Fruit fly (Drosophila melanogaster) whole organism, prepupa: ENCODE measurements around the gene CG32219.

Experiments used
- CG7368 ChIP-seq: fragments of 200-800 bp; sonication (Bioruptor generic); optimal IDR thresholded peaks from 3 replicates; lab custom pipeline; 2016; ENCODE audit warnings: missing biosample characterization, missing genetic modification characterization
- dac ChIP-seq: fragments of 200-800 bp; sonication (Bioruptor generic); optimal IDR thresholded peaks from 2 replicates; lab custom pipeline; 2017; ENCODE audit warnings: missing biosample characterization, mild to moderate bottlenecking, missing genetic modification characterization
- fd59A ChIP-seq: fragments of 200-800 bp; sonication (Bioruptor generic); optimal IDR thresholded peaks from 2 replicates; lab custom pipeline; 2017; ENCODE audit warnings: missing biosample characterization, mild to moderate bottlenecking, missing genetic modification characterization, missing genetic modification reagents
- fkh ChIP-seq: fragments of 200-800 bp; sonication (Bioruptor generic); optimal IDR thresholded peaks from 3 replicates; lab custom pipeline; 2017; ENCODE audit warnings: missing biosample characterization, mild to moderate bottlenecking, missing genetic modification characterization, moderate library complexity
- pdm3 ChIP-seq: fragments of 200-800 bp; sonication (Bioruptor generic); optimal IDR thresholded peaks from 3 replicates; lab custom pipeline; 2016; ENCODE audit warnings: missing biosample characterization, missing genetic modification characterization

DNA sequence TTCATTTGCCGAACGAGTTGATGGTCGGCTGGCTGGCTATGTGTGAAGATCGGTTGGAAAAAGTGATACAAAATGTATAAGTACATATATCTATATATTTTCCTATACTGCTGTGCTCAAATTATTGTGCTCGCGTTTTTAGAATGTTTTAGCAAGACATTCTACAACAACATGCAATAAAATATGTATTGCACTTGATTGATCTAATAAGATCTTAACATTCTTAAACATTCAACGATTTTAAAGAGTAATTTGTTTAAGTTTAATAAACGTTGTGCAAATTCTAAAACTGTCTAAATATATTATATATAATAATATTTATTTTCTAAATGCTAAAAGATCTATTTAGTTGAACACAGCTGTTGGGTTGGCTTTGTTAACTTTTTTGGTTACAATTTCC, 10.6 kb downstream of the CG32219 start:
- no peak for TF ChIP-seq pdm3
- no peak for TF ChIP-seq dac (GFP tag; lab: Kevin White, UChicago)
- no peak for TF ChIP-seq fkh (GFP tag; lab: Kevin White, UChicago)
- TF ChIP-seq CG7368 (GFP tag; lab: Kevin White, UChicago): no peak
- no peak for TF ChIP-seq fd59A (GFP tag; lab: Kevin White, UChicago)
